Fruit fly (Drosophila melanogaster) whole organism, wandering third instar larva: ENCODE results near the gene GstT3.

Source experiments
- CG32264 ChIP-seq: fragments of 200-800 bp; sonication (Bioruptor generic); optimal IDR thresholded peaks from 2 replicates; lab custom pipeline; 2016; ENCODE audit warnings: missing biosample characterization, missing genetic modification characterization
- Myc ChIP-seq: fragments of >200 bp; optimal IDR thresholded peaks from 2 replicates; lab custom pipeline; 2017
- pan ChIP-seq: fragments of >200 bp; optimal IDR thresholded peaks from 2 replicates; lab custom pipeline; 2017

DNA sequence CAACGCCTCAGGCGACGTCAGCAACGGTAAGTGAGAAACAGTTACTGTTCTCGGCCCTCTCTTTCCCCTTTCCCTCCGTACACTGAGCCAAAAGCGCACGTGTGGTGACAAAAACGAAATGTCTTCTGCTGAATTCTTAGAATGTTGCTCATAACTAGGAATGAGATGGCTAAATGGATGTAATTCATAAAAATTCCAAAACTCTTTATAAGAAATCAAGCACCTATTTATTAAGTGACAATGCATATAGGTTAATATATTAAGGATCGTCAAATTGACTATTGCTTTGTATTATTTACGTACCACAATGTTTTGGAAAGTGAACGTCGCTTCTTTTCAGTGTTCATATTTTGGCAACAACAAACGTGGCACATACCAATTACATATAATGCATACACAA, 32.7 kb upstream of the GstT3 start:
- no peak for TF ChIP-seq CG32264 (GFP tag; lab: Kevin White, UChicago)
- TF ChIP-seq pan (lab: Kevin White, UChicago) = no peak
- no peak for TF ChIP-seq Myc
